Worm (Caenorhabditis elegans) whole organism, L4/young adult: ENCODE data around the gene F35D2.6.

Experiments used
- W03F9.2 ChIP-seq: fragments of 150-350 bp; optimal IDR thresholded peaks from 2 replicates; lab custom pipeline; 2014; ENCODE audit warnings: missing biosample characterization, missing genetic modification characterization
- dao-5 ChIP-seq: sonication (generic microtip); optimal IDR thresholded peaks from 2 replicates; lab custom pipeline; 2016; ENCODE audit warnings: missing genotype, missing genetic modification characterization, moderate library complexity, missing compliant biosample characterization
- him-1 ChIP-seq: sonication (generic microtip); optimal IDR thresholded peaks from 2 replicates; lab custom pipeline; 2016; ENCODE audit warnings: missing genotype, missing genetic modification reagents, missing genetic modification characterization, missing compliant biosample characterization

Gene F35D2.6

DNA sequence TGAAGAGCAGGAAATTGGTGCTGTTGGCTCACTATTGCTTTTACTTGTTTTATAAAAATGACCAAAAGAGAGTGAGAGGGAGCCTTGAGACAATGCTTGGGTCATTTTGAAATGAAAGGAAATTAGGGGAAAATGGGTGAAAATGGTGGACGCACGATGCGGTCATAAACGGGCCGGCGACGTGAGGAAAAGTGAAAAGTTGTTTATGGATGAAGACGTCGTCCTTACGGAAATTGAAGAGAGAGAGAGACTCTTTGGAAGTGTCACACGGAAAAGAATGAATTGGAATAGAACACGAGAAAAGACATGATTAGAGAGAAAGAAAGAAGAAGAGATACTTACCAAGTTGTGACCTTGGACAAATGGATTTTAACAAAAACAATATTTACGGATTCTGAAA, 44.0 kb downstream of the F35D2.6 start:
- no peak for TF ChIP-seq W03F9.2 (tag; lab: Kevin White, UChicago)
- no peak for TF ChIP-seq dao-5 (tag; lab: Kevin White, UChicago)
- no peak for TF ChIP-seq him-1 (tag; lab: Kevin White, UChicago)

DNA sequence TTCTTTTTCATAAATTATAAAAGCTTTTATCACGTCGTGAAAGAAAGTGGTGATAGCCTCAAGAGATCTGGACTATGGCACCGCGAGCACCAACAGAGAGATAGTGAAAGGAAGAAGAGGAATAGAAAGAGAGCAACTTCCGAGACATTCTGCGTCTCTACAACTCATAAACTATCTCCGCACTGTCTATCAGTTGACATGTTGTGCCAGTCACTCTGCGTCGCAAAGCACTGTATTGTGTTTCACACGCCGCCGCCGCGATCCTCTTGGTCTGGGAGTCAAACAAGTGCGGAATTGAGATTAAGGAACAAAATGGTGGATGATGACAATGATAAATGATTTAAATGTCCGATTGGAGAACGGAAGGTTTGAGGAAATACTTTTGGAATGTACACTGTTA, 46.0 kb downstream of the F35D2.6 start:
- TF ChIP-seq W03F9.2 (tag; lab: Kevin White, UChicago) (no peak), dao-5 (tag; lab: Kevin White, UChicago) (no peak), him-1 (tag; lab: Kevin White, UChicago) (no peak)

DNA sequence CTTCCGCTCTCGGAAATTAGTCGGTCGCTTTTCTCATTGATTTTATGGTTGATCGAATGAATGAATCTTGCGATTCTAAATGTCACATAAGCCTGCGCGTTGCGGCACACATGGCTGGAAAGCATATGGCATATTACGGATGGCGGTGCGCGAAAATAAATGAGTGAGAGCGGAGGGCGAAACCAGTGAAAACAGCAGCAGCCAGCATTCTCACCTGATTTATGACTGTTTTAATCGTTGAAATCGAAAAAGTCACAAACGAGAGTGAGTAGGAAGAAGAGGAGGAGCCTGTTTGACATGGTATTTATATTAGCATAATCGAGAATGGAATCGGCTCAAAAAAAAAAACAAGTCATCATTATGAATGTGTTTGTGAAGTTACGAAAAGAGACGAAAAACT, 46.8 kb downstream of the F35D2.6 start:
- TF ChIP-seq W03F9.2 (tag; lab: Kevin White, UChicago) (no peak), dao-5 (tag; lab: Kevin White, UChicago) (no peak), him-1 (tag; lab: Kevin White, UChicago) (no peak)

DNA sequence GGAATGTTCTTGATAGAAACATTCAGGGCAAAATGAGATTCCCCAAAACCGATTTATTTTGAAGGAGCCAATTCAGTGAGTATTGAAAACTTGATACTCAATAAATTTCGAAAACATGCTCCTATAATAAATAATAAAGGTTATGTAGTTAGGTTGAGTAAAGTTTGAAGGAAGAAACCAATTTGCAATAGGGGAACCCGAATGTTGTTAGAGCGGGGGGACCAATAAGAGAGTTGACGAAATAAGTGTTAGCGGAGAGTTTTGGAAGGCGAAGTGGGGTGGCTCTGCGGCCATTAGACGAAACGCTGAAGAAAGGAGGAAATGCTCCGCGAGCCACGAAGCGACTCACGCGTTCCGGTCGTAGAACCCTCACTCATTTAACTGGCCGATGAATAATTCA, 47.5 kb downstream of the F35D2.6 start:
- no peak for TF ChIP-seq dao-5 (tag; lab: Kevin White, UChicago)
- no peak for TF ChIP-seq him-1 (tag; lab: Kevin White, UChicago)
- no peak for TF ChIP-seq W03F9.2 (tag; lab: Kevin White, UChicago)

DNA sequence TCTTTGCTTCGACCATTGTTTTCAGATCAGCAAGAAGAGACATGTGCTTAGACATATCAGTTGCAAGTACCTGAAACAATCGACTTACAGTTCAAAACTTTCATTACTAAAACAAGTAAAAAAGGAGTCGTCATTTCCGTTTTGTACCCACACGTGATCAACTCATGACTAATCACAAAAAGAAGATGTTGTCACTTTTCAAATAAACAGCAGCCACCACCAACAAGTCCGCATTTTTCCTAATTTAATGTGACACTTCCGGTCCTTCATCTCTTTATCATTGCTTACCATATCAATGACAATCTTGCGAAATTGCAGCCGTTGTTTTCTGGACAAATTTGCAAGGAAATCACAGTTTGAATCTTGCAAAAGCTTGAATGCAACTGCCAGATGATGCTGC, 51.1 kb downstream of the F35D2.6 start:
- TF ChIP-seq W03F9.2 (tag; lab: Kevin White, UChicago), result no peak
- TF ChIP-seq him-1 (tag; lab: Kevin White, UChicago), result no peak
- TF ChIP-seq dao-5 (tag; lab: Kevin White, UChicago), result no peak
